Fruit fly (Drosophila melanogaster): ENCODE results near the gene IntS10.
A peak's percentile ranks its signal among the peaks of the same experiment; 100 is the strongest.

IntS10 gene

dm6 chr3L:3818566-3819325 is 12.2 kb downstream of the IntS10 start, which contains the start of gene enc:
Gene enc (plus strand): TSS chr3L:3818679.
- TF ChIP-seq Eip78C (GFP tag) (peak; percentile 75), Sox14 (GFP tag; optimal IDR thresholded peaks at IDR 0.05) (peak; percentile 48), cyc (GFP tag; optimal IDR thresholded peaks at IDR 0.05) (no peak), eg (GFP tag; IDR thresholded peaks at IDR 0.05) (no peak), CG10669 (GFP tag; optimal IDR thresholded peaks at IDR 0.05) (no peak), topi (GFP tag; optimal IDR thresholded peaks at IDR 0.05) (peak; percentile 5), fkh (GFP tag; optimal IDR thresholded peaks at IDR 0.05) (peak; percentile 71), svp (GFP tag) (peak; percentile 60), CG3032 (tag; optimal IDR thresholded peaks at IDR 0.05) (peak; percentile 3), Smox (GFP tag; optimal IDR thresholded peaks at IDR 0.05) (no peak), Hr38 (GFP tag; optimal IDR thresholded peaks at IDR 0.05) (no peak), CG6854 (GFP tag; optimal IDR thresholded peaks at IDR 0.05) (no peak), CG8319 (GFP tag; optimal IDR thresholded peaks at IDR 0.05) (no peak), fd85E (GFP tag; optimal IDR thresholded peaks at IDR 0.05) (no peak), CG8632 (GFP tag; optimal IDR thresholded peaks at IDR 0.05) (no peak), esn (GFP tag; optimal IDR thresholded peaks at IDR 0.05) (peak; percentile 14)

dm6 chr3L:3824790-3825484 is 18.4 kb downstream of the IntS10 start, which contains the start of gene Rdh:
Gene Rdh (plus strand): TSS chr3L:3825449.
- TF ChIP-seq achi (GFP tag; optimal IDR thresholded peaks at IDR 0.05) = peak; percentile 45
- TF ChIP-seq fd85E (GFP tag; optimal IDR thresholded peaks at IDR 0.05) = no peak
- no peak for TF ChIP-seq Gug (GFP tag; IDR thresholded peaks at IDR 0.05)
- peak; percentile 51 for TF ChIP-seq acj6 (GFP tag; optimal IDR thresholded peaks at IDR 0.05)
- TF ChIP-seq spab (GFP tag; optimal IDR thresholded peaks at IDR 0.05) = peak; percentile 58
- peak; percentile 36 for TF ChIP-seq CG11902 (GFP tag; optimal IDR thresholded peaks at IDR 0.05)
- no peak for TF ChIP-seq Eip93F (GFP tag; optimal IDR thresholded peaks at IDR 0.05)
- TF ChIP-seq Hr4 (GFP tag; optimal IDR thresholded peaks at IDR 0.05) = peak; percentile 65
- TF ChIP-seq esn (GFP tag; optimal IDR thresholded peaks at IDR 0.05) = peak; percentile 63
- TF ChIP-seq fd59A (GFP tag; optimal IDR thresholded peaks at IDR 0.05) = peak; percentile 34
- TF ChIP-seq vri (GFP tag; optimal IDR thresholded peaks at IDR 0.05) = peak; percentile 9
- TF ChIP-seq CG32006 (GFP tag; optimal IDR thresholded peaks at IDR 0.05) = peak; percentile 60
- peak; percentile 53 for TF ChIP-seq Smox (GFP tag; optimal IDR thresholded peaks at IDR 0.05)
- TF ChIP-seq CG1621 (tag; optimal IDR thresholded peaks at IDR 0.05) = peak; percentile 11
- peak; percentile 65 for TF ChIP-seq CG8119 (GFP tag; IDR thresholded peaks at IDR 0.05)
- peak; percentile 48 for TF ChIP-seq CG6792 (GFP tag; optimal IDR thresholded peaks at IDR 0.05)
- TF ChIP-seq OdsH (GFP tag; optimal IDR thresholded peaks at IDR 0.05) = peak; percentile 64
- TF ChIP-seq Ets96B (tag; optimal IDR thresholded peaks at IDR 0.05) = peak; percentile 63
- peak; percentile 36 for TF ChIP-seq lz (GFP tag; optimal IDR thresholded peaks at IDR 0.05)
- TF ChIP-seq CG16779 (tag; optimal IDR thresholded peaks at IDR 0.05) = no peak
- TF ChIP-seq Sox15 (GFP tag; optimal IDR thresholded peaks at IDR 0.05) = peak; percentile 13
- no peak for TF ChIP-seq Lpt (GFP tag; optimal IDR thresholded peaks at IDR 0.05)
- TF ChIP-seq Sox14 (GFP tag; optimal IDR thresholded peaks at IDR 0.05) = no peak
- no peak for TF ChIP-seq Ets21C (GFP tag; optimal IDR thresholded peaks at IDR 0.05)
- peak; percentile 39 for TF ChIP-seq CG6276 (GFP tag; optimal IDR thresholded peaks at IDR 0.05)
- TF ChIP-seq CG31627 (GFP tag; optimal IDR thresholded peaks at IDR 0.05) = peak; percentile 25
- peak; percentile 64 for TF ChIP-seq CG10669 (GFP tag; optimal IDR thresholded peaks at IDR 0.05)
- TF ChIP-seq CG4318 (GFP tag; optimal IDR thresholded peaks at IDR 0.05) = peak; percentile 25
- TF ChIP-seq dsx (GFP tag; optimal IDR thresholded peaks at IDR 0.05; ENCODE audit: poor library complexity, severe bottlenecking) = peak; percentile 15
- peak; percentile 61 for TF ChIP-seq CG10631 (GFP tag; optimal IDR thresholded peaks at IDR 0.05)
- TF ChIP-seq Sox102F (GFP tag; optimal IDR thresholded peaks at IDR 0.05) = peak; percentile 20
- no peak for TF ChIP-seq CG8319 (GFP tag; optimal IDR thresholded peaks at IDR 0.05)
- no peak for TF ChIP-seq fkh (GFP tag; optimal IDR thresholded peaks at IDR 0.05)
- TF ChIP-seq CG3919 (GFP tag; optimal IDR thresholded peaks at IDR 0.05) = peak; percentile 54
- TF ChIP-seq Hr38 (GFP tag; optimal IDR thresholded peaks at IDR 0.05) = no peak
- no peak for TF ChIP-seq CG6854 (GFP tag; optimal IDR thresholded peaks at IDR 0.05)
- TF ChIP-seq CG9139 (GFP tag; optimal IDR thresholded peaks at IDR 0.05) = no peak
- peak in 1 of 2 experiments; percentile 34 for TF ChIP-seq salr (GFP tag; optimal IDR thresholded peaks at IDR 0.05)
- no peak for TF ChIP-seq Eip75B (GFP tag; optimal IDR thresholded peaks at IDR 0.05)
- peak; percentile 22 for TF ChIP-seq CG3032 (tag; optimal IDR thresholded peaks at IDR 0.05)

All from whole organism, prepupa.